Worm (Caenorhabditis elegans): ENCODE measurements around the gene F28H7.2.

DNA sequence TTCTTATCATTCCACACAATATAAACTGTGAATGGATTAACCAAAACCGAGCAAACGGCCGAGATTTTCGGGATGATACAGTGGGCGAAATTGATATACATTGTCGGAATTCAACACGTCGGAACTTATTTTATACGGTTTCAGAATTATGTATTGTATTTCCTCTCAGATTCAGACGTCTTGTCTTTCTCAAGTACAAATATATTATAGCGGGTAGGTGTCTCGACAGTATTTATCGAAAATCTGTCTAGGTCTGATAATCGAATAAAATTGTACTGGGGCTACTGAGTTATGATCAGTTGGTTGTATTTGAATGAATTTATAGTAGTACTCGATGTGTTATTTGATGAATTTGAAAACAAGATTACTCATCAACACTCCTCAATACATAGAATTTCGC, 4.1 kb upstream of the F28H7.2 start, which contains the start of gene srj-22:
- TF ChIP-seq dpl-1 (GFP tag; optimal IDR thresholded peaks at IDR 0.05) (no peak), attf-5 (GFP tag; optimal IDR thresholded peaks at IDR 0.05) (no peak), F10E7.11 (tag; optimal IDR thresholded peaks at IDR 0.05) (no peak), B0019.2 (GFP tag; conservative IDR thresholded peaks at IDR 0.05) (no peak)
